Fruit fly (Drosophila melanogaster) whole organism, embryonic: ENCODE measurements around the gene CCT7.

Experiments
- Atf-2 ChIP-seq: fragments of 200-800 bp; sonication (Bioruptor generic); optimal IDR thresholded peaks from 2 replicates; lab custom pipeline; 2016; ENCODE audit warnings: missing biosample characterization, missing genetic modification characterization
- Blimp-1 ChIP-seq: fragments of 200-800 bp; sonication (Bioruptor generic); optimal IDR thresholded peaks from 3 replicates; lab custom pipeline; 2018; ENCODE audit warnings: missing biosample characterization, missing genetic modification characterization, mild to moderate bottlenecking, moderate library complexity, missing genetic modification reagents
- BtbVII ChIP-seq: fragments of 200-800 bp; sonication (Bioruptor generic); optimal IDR thresholded peaks from 3 replicates; lab custom pipeline; 2017; ENCODE audit warnings: missing biosample characterization, mild to moderate bottlenecking, missing genetic modification characterization
- CG10267 ChIP-seq: fragments of 200-800 bp; sonication (Bioruptor generic); optimal IDR thresholded peaks from 2 replicates; lab custom pipeline; 2018; ENCODE audit warnings: missing biosample characterization, mild to moderate bottlenecking, missing genetic modification characterization, moderate library complexity
- CG11504 ChIP-seq: fragments of 200-800 bp; sonication (Bioruptor generic); optimal IDR thresholded peaks from 3 replicates; lab custom pipeline; 2019; ENCODE audit warnings: missing biosample characterization, mild to moderate bottlenecking, missing genetic modification characterization, moderate library complexity
- CG15269 ChIP-seq: fragments of 200-800 bp; sonication (Bioruptor generic); optimal IDR thresholded peaks from 2 replicates; lab custom pipeline; 2018; ENCODE audit warnings: missing biosample characterization, mild to moderate bottlenecking, missing genetic modification characterization, moderate library complexity
- CG1603 ChIP-seq: fragments of 200-800 bp; sonication (Bioruptor generic); optimal IDR thresholded peaks from 2 replicates; lab custom pipeline; 2019; ENCODE audit warnings: missing biosample characterization, mild to moderate bottlenecking, missing genetic modification characterization, moderate library complexity
- CG17361 ChIP-seq: fragments of 200-800 bp; sonication (Bioruptor generic); IDR thresholded peaks from 3 replicates; pipeline ENCODE4 v1.3.6; 2022; ENCODE audit warnings: missing biosample characterization, missing genetic modification characterization
- CG2199 ChIP-seq: fragments of 200-800 bp; sonication (Bioruptor generic); IDR thresholded peaks from 3 replicates; pipeline ENCODE4 v1.3.6; 2022; ENCODE audit warnings: missing biosample characterization, missing genetic modification characterization
- CG33557 ChIP-seq: fragments of 200-800 bp; sonication (Bioruptor generic); optimal IDR thresholded peaks from 2 replicates; lab custom pipeline; 2019; ENCODE audit warnings: missing biosample characterization, mild to moderate bottlenecking, missing genetic modification characterization, moderate library complexity
- CG34422 ChIP-seq: fragments of 200-800 bp; sonication (Bioruptor generic); IDR thresholded peaks from 3 replicates; pipeline ENCODE4 v1.3.6; 2022; ENCODE audit warnings: missing biosample characterization, missing genetic modification characterization
- CG3726 ChIP-seq: fragments of 200-800 bp; sonication (Bioruptor generic); IDR thresholded peaks from 3 replicates; pipeline ENCODE4, ENCODE4 v1.3.6; 2022; ENCODE audit warnings: missing biosample characterization, missing genetic modification characterization
- CG43689 ChIP-seq: fragments of 200-800 bp; sonication (Bioruptor generic); IDR thresholded peaks from 2 replicates; pipeline ENCODE4 v1.3.6; 2022; ENCODE audit warnings: missing biosample characterization, missing genetic modification characterization
- CG6791 ChIP-seq: fragments of 200-800 bp; sonication (Bioruptor generic); IDR thresholded peaks from 3 replicates; pipeline ENCODE4 v1.3.6; 2022; ENCODE audit warnings: missing biosample characterization, missing genetic modification characterization; ENCODE audit not compliant: partially characterized antibody
- E2f1 ChIP-seq: fragments of 200-800 bp; sonication (Bioruptor generic); IDR thresholded peaks from 2 replicates; pipeline ENCODE4 v1.3.6; 2022; ENCODE audit warnings: missing biosample characterization, missing genetic modification characterization
- Gug ChIP-seq: fragments of 200-800 bp; sonication (Bioruptor generic); IDR thresholded peaks from 4 replicates; pipeline ENCODE4 v1.3.6; 2022; ENCODE audit warnings: missing biosample characterization, missing genetic modification characterization
- HLH3B ChIP-seq: fragments of 200-800 bp; sonication (Bioruptor generic); IDR thresholded peaks from 2 replicates; pipeline ENCODE4 v1.3.6; 2022; ENCODE audit warnings: missing biosample characterization, missing genetic modification characterization
- Hr3 ChIP-seq: fragments of 200-800 bp; sonication (Bioruptor generic); optimal IDR thresholded peaks from 3 replicates; lab custom pipeline; 2016; ENCODE audit warnings: missing biosample characterization, missing genetic modification characterization
- Rx ChIP-seq: fragments of 200-800 bp; sonication (Bioruptor generic); IDR thresholded peaks from 2 replicates; pipeline ENCODE4 v1.3.6; 2022; ENCODE audit warnings: missing biosample characterization, missing genetic modification characterization
- Sox102F ChIP-seq: fragments of 200-800 bp; sonication (Bioruptor generic); optimal IDR thresholded peaks from 2 replicates; lab custom pipeline; 2018; ENCODE audit warnings: missing biosample characterization, mild to moderate bottlenecking, missing genetic modification characterization, moderate library complexity
- abd-A ChIP-seq: fragments of 200-800 bp; sonication (Bioruptor generic); optimal IDR thresholded peaks from 3 replicates; lab custom pipeline; 2019; ENCODE audit warnings: missing biosample characterization, mild to moderate bottlenecking, missing genetic modification characterization, moderate library complexity
- ac ChIP-seq: fragments of 200-800 bp; sonication (Bioruptor generic); optimal IDR thresholded peaks from 3 replicates; lab custom pipeline; 2017; ENCODE audit warnings: missing biosample characterization, mild to moderate bottlenecking, missing genetic modification characterization
- ase ChIP-seq: fragments of 200-800 bp; sonication (Bioruptor generic); IDR thresholded peaks from 3 replicates; pipeline ENCODE4 v1.3.6; 2022; ENCODE audit warnings: missing biosample characterization, missing genetic modification characterization
- br ChIP-seq: fragments of >200 bp; optimal IDR thresholded peaks from 2 replicates; lab custom pipeline; 2017
- bsh ChIP-seq, 2 experiments: fragments of 200-800 bp; sonication (Bioruptor generic); optimal IDR thresholded peaks; 2 replicates each; lab custom pipeline; 2017 to 2018; ENCODE audit warnings: mild to moderate bottlenecking in 2 of 2, missing biosample characterization in 2 of 2, missing genetic modification characterization in 2 of 2, moderate library complexity in 1 of 2
- chif ChIP-seq, 2 experiments: fragments of 200-800 bp; sonication (Bioruptor generic); optimal IDR thresholded peaks; 3 replicates each; lab custom pipeline; 2016; ENCODE audit warnings: missing biosample characterization in 2 of 2, missing genetic modification characterization in 2 of 2
- da ChIP-seq: fragments of 200-800 bp; sonication (Bioruptor generic); optimal IDR thresholded peaks from 2 replicates; lab custom pipeline; 2016; ENCODE audit warnings: missing biosample characterization, missing genetic modification characterization
- dimm ChIP-seq: fragments of 200-800 bp; sonication (Bioruptor generic); IDR thresholded peaks from 2 replicates; pipeline ENCODE4 v1.3.6; 2022; ENCODE audit warnings: missing biosample characterization, missing genetic modification characterization
- fd96Cb ChIP-seq: fragments of 200-800 bp; sonication (Bioruptor generic); optimal IDR thresholded peaks from 2 replicates; lab custom pipeline; 2018; ENCODE audit warnings: missing biosample characterization, mild to moderate bottlenecking, missing genetic modification characterization, moderate library complexity
- grau ChIP-seq: fragments of 200-800 bp; optimal IDR thresholded peaks from 3 replicates; lab custom pipeline; 2019; ENCODE audit warnings: missing biosample characterization, mild to moderate bottlenecking, missing genetic modification characterization, moderate library complexity
- grn ChIP-seq: fragments of 200-800 bp; sonication (Bioruptor generic); optimal IDR thresholded peaks from 3 replicates; lab custom pipeline; 2017; ENCODE audit warnings: missing biosample characterization, missing genetic modification characterization
- lilli ChIP-seq: fragments of 200-800 bp; sonication (Bioruptor generic); optimal IDR thresholded peaks from 3 replicates; lab custom pipeline; 2016; ENCODE audit warnings: missing biosample characterization, missing genetic modification characterization
- lola ChIP-seq, 3 experiments: fragments of >200 bp in 2 of 3; fragments of 200-800 bp in 1 of 3; sonication (Bioruptor generic) in 1 of 3; optimal IDR thresholded peaks; 2 replicates each; lab custom pipeline; 2017 to 2019; ENCODE audit warnings: missing biosample characterization in 3 of 3, missing genetic modification characterization in 3 of 3, mild to moderate bottlenecking in 1 of 3, moderate library complexity in 1 of 3
- maf-S ChIP-seq: fragments of 200-800 bp; sonication (Bioruptor generic); optimal IDR thresholded peaks from 2 replicates; lab custom pipeline; 2016; ENCODE audit warnings: missing biosample characterization, missing genetic modification characterization
- oc ChIP-seq: fragments of 200-800 bp; sonication (Bioruptor generic); optimal IDR thresholded peaks from 2 replicates; lab custom pipeline; 2018; ENCODE audit warnings: missing biosample characterization, mild to moderate bottlenecking, missing genetic modification characterization, moderate library complexity
- onecut ChIP-seq: fragments of 200-800 bp; sonication (Bioruptor generic); IDR thresholded peaks from 2 replicates; pipeline ENCODE4 v1.3.6; 2022; ENCODE audit warnings: missing biosample characterization, missing genetic modification characterization
- prd ChIP-seq, 3 experiments: fragments of >200 bp in 2 of 3; fragments of 200-800 bp in 1 of 3; sonication (Bioruptor generic) in 1 of 3; optimal IDR thresholded peaks in 2 of 3; IDR thresholded peaks in 1 of 3; 2 replicates in 2 of 3; 3 replicates in 1 of 3; pipeline versions ENCODE4 v1.3.6 to Lab custom; 2017 to 2022; ENCODE audit warnings: missing biosample characterization in 1 of 3, missing genetic modification characterization in 1 of 3
- ranshi ChIP-seq: fragments of 200-800 bp; sonication (Bioruptor generic); IDR thresholded peaks from 2 replicates; pipeline ENCODE4 v1.3.6; 2022; ENCODE audit warnings: missing biosample characterization, missing genetic modification characterization
- sens ChIP-seq: fragments of 200-800 bp; sonication (Bioruptor generic); peaks from one replicate; lab custom pipeline; 2016; ENCODE audit warnings: missing biosample characterization, missing genetic modification characterization
- slou ChIP-seq: fragments of 200-800 bp; sonication (Bioruptor generic); optimal IDR thresholded peaks from 3 replicates; lab custom pipeline; 2016; ENCODE audit warnings: missing biosample characterization, missing genetic modification characterization
- tin ChIP-seq: fragments of 200-800 bp; sonication (Bioruptor generic); optimal IDR thresholded peaks from 3 replicates; lab custom pipeline; 2016; ENCODE audit warnings: missing biosample characterization, missing genetic modification characterization

The CCT7 gene

DNA sequence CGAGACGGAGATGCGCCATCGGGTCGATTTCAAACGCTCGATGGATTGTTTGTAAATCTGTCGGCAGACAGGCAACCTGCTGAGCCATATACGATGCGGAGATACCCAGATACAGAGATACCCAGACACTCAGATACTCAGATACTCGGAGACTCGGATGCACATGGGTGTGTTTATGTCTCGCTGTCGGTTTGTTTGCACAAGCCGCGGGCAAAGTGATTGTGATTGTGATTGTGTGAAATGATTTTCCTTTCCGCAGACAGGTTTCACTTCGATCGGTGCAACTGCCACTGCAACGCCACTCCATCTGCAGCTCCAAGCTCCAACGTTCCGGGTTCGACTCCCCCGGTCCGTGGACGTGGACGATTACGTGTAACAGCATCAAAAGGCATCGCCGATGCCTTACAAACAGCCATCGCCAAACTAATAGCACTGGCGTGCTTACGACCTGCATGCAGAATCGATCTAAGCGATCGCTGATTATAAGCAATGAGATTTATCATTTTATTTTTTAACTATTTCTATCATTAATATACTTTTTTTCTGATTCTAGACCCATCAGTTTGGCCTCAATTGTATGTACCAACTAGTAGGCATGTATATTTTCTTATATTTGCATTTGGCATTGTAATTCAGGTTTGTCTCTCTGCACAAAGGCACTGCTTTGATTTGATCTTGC lies 12.5 kb upstream of the CCT7 start (continued):
- TF ChIP-seq prd (optimal IDR thresholded peaks at IDR 0.05; lab: Kevin White, UChicago) (no peak), prd (GFP tag; IDR thresholded peaks at IDR 0.05; lab: Robert Waterston, UW) (peak; percentile 69; the same call in 2 of the 3 replicates), lilli (no peak), sens (GFP tag; lab: Kevin White, UChicago) (peak; percentile 86), CG33557 (GFP tag; lab: Kevin White, UChicago) (no peak), Hr3 (GFP tag; lab: Kevin White, UChicago) (peak; percentile 34), CG10267 (peak; percentile 33), slou (GFP tag; lab: Kevin White, UChicago) (no peak), grn (peak; percentile 25), chif (GFP tag; optimal IDR thresholded peaks at IDR 0.05; lab: Kevin White, UChicago) (peak in 1 of 2 experiments; percentile 22), br (lab: Kevin White, UChicago) (no peak), lola (GFP tag; optimal IDR thresholded peaks at IDR 0.05; lab: Kevin White, UChicago) (peak in 1 of 3 experiments; percentile 7), E2f1 (GFP tag; lab: Robert Waterston, UW) (peak; percentile 67), CG43689 (GFP tag; lab: Robert Waterston, UW) (peak; percentile 56), Blimp-1 (GFP tag; lab: Kevin White, UChicago) (peak; percentile 53), CG3726 (0 out of 3 replicates have a peak, but pooled peaks have one; percentile 59), grau (peak; percentile 42), maf-S (GFP tag; lab: Kevin White, UChicago) (no peak), ranshi (GFP tag; lab: Robert Waterston, UW) (peak; percentile 57), CG2199 (GFP tag; lab: Robert Waterston, UW) (peak; percentile 100), CG6791 (GFP tag; lab: Robert Waterston, UW) (0 out of 3 replicates have a peak, but pooled peaks have one; percentile 41), CG15269 (tag; lab: Kevin White, UChicago) (peak; percentile 52), fd96Cb (tag; lab: Kevin White, UChicago) (peak; percentile 56), CG11504 (tag; lab: Kevin White, UChicago) (peak; percentile 77), HLH3B (GFP tag; lab: Robert Waterston, UW) (peak; percentile 62; the same call in 1 of the 2 replicates), oc (tag; lab: Kevin White, UChicago) (no peak), Sox102F (GFP tag; lab: Kevin White, UChicago) (peak; percentile 67), Gug (peak; percentile 71), abd-A (tag; lab: Kevin White, UChicago) (peak; percentile 11), CG17361 (GFP tag; lab: Robert Waterston, UW) (peak; percentile 46; the same call in 1 of the 3 replicates), da (GFP tag; lab: Kevin White, UChicago) (no peak), tin (peak; percentile 26), dimm (GFP tag; lab: Robert Waterston, UW) (peak; percentile 71), bsh (GFP tag; optimal IDR thresholded peaks at IDR 0.05; lab: Kevin White, UChicago) (peak; percentile 54 to 68), CG1603 (peak; percentile 45), onecut (GFP tag; lab: Robert Waterston, UW) (0 out of 2 replicates have a peak, but pooled peaks have one; percentile 22), ase (peak; percentile 73; the same call in 2 of the 3 replicates), BtbVII (GFP tag; lab: Kevin White, UChicago) (peak; percentile 11), Atf-2 (no peak), Rx (GFP tag; lab: Robert Waterston, UW) (peak; percentile 77), CG34422 (GFP tag; lab: Robert Waterston, UW) (0 out of 3 replicates have a peak, but pooled peaks have one; percentile 25), ac (GFP tag; lab: Kevin White, UChicago) (no peak)
